Fruit fly (Drosophila melanogaster): ENCODE results near the gene sav.

Gene sav

dm6 chr3R:23010406-23010805 lies 50.7 kb downstream of the sav start, which contains the start of gene CG34375 (continued):
- TF ChIP-seq CG2120 (GFP tag; optimal IDR thresholded peaks at IDR 0.05): no peak
- TF ChIP-seq Ada2b (GFP tag; IDR thresholded peaks at IDR 0.05): no peak

dm6 chr3R:23009480-23010115 lies 51.5 kb downstream of the sav start:
- TF ChIP-seq Dbx (GFP tag; IDR thresholded peaks at IDR 0.05): peak; percentile 52; the same call in 1 of the 3 replicates
- peak; percentile 39; the same call in 1 of the 2 replicates for TF ChIP-seq lmd (GFP tag; IDR thresholded peaks at IDR 0.05)
- peak; percentile 90 for TF ChIP-seq CG5180 (GFP tag; optimal IDR thresholded peaks at IDR 0.05)
- TF ChIP-seq nau (GFP tag; optimal IDR thresholded peaks at IDR 0.05): no peak
- peak; percentile 47 for TF ChIP-seq CG9932 (GFP tag; IDR thresholded peaks at IDR 0.05)
- TF ChIP-seq CG18764 (GFP tag; optimal IDR thresholded peaks at IDR 0.05): no peak
- no peak for TF ChIP-seq emc (GFP tag; optimal IDR thresholded peaks at IDR 0.05)
- TF ChIP-seq CG3847 (GFP tag; IDR thresholded peaks at IDR 0.05): 0 out of 2 replicates have a peak, but pooled peaks have one; percentile 12
- no peak for TF ChIP-seq CG2889 (GFP tag; IDR thresholded peaks at IDR 0.05)
- TF ChIP-seq Trl (optimal IDR thresholded peaks at IDR 0.05): no peak
- TF ChIP-seq Trl (GFP tag; optimal IDR thresholded peaks at IDR 0.05): no peak
- peak; percentile 61 for TF ChIP-seq slbo (GFP tag; IDR thresholded peaks at IDR 0.05)
- no peak for TF ChIP-seq CG15601 (tag; optimal IDR thresholded peaks at IDR 0.05)
- TF ChIP-seq Oaz (GFP tag; IDR thresholded peaks at IDR 0.05): 0 out of 2 replicates have a peak, but pooled peaks have one; percentile 27
- no peak for TF ChIP-seq pan (optimal IDR thresholded peaks at IDR 0.05)
- TF ChIP-seq pan (GFP tag; optimal IDR thresholded peaks at IDR 0.05 in 1 of 2, IDR thresholded peaks at IDR 0.05 in 1 of 2): peak in 1 of 2 experiments; percentile 5
- TF ChIP-seq prd (optimal IDR thresholded peaks at IDR 0.05): no peak
- 0 out of 3 replicates have a peak, but pooled peaks have one; percentile 25 for TF ChIP-seq prd (GFP tag; IDR thresholded peaks at IDR 0.05)
- TF ChIP-seq CG16863 (GFP tag; optimal IDR thresholded peaks at IDR 0.05): no peak
- 0 out of 2 replicates have a peak, but pooled peaks have one; percentile 20 for TF ChIP-seq CG6689 (GFP tag; IDR thresholded peaks at IDR 0.05)
- peak; percentile 41; the same call in 1 of the 2 replicates for TF ChIP-seq CG14014 (GFP tag; IDR thresholded peaks at IDR 0.05)
- TF ChIP-seq Atf6 (GFP tag; IDR thresholded peaks at IDR 0.05): peak; percentile 47; the same call in 1 of the 2 replicates
- peak; percentile 25; the same call in 1 of the 2 replicates for TF ChIP-seq gsb (GFP tag; IDR thresholded peaks at IDR 0.05)
- peak; percentile 41 for TF ChIP-seq Med (GFP tag)
- TF ChIP-seq Bdp1 (GFP tag; optimal IDR thresholded peaks at IDR 0.05): no peak
- TF ChIP-seq CG13123 (GFP tag; optimal IDR thresholded peaks at IDR 0.05): no peak
- TF ChIP-seq Pdp1 (GFP tag; optimal IDR thresholded peaks at IDR 0.05): peak in 1 of 2 experiments; percentile 22
- 0 out of 3 replicates have a peak, but pooled peaks have one; percentile 41 for TF ChIP-seq CG11456 (GFP tag; IDR thresholded peaks at IDR 0.05)
- no peak for TF ChIP-seq pzg (GFP tag; optimal IDR thresholded peaks at IDR 0.05)
- peak; percentile 68 for TF ChIP-seq Drgx (GFP tag; IDR thresholded peaks at IDR 0.05)
- TF ChIP-seq CG9215 (GFP tag; IDR thresholded peaks at IDR 0.05): peak; percentile 31; the same call in 1 of the 2 replicates
- no peak for TF ChIP-seq zen (tag; optimal IDR thresholded peaks at IDR 0.05)
- TF ChIP-seq CG11085 (GFP tag; IDR thresholded peaks at IDR 0.05): peak; percentile 53
- no peak for TF ChIP-seq crc (GFP tag; optimal IDR thresholded peaks at IDR 0.05)
- TF ChIP-seq row (GFP tag; IDR thresholded peaks at IDR 0.05): peak; percentile 40; the same call in 2 of the 3 replicates
- peak; percentile 33; the same call in 1 of the 2 replicates for TF ChIP-seq CG4730 (GFP tag; IDR thresholded peaks at IDR 0.05)
- peak; percentile 61 for TF ChIP-seq Ets65A (GFP tag)
- TF ChIP-seq Ptx1 (GFP tag; IDR thresholded peaks at IDR 0.05): 0 out of 2 replicates have a peak, but pooled peaks have one; percentile 6
- 0 out of 3 replicates have a peak, but pooled peaks have one; percentile 7 for TF ChIP-seq H15 (GFP tag; IDR thresholded peaks at IDR 0.05)
- TF ChIP-seq ranshi (GFP tag; IDR thresholded peaks at IDR 0.05): 0 out of 2 replicates have a peak, but pooled peaks have one; percentile 12
- peak; percentile 38; the same call in 1 of the 2 replicates for TF ChIP-seq ham (GFP tag; IDR thresholded peaks at IDR 0.05)
- TF ChIP-seq CG6683 (GFP tag; optimal IDR thresholded peaks at IDR 0.05): no peak
- peak; percentile 48; the same call in 1 of the 2 replicates for TF ChIP-seq Rfx (GFP tag; IDR thresholded peaks at IDR 0.05)
